Fruit fly (Drosophila melanogaster): ENCODE results near the gene Arglu1.
A peak's percentile ranks its signal among the peaks of the same experiment; 100 is the strongest.

The Arglu1 gene

dm6 chr2L:9949178-9950062, 11.5 kb upstream of the Arglu1 start (continued):
- TF ChIP-seq knrl (GFP tag; IDR thresholded peaks at IDR 0.05; ENCODE audit: partially characterized antibody) (no peak), pnt (GFP tag; optimal IDR thresholded peaks at IDR 0.05) (no peak), nom (GFP tag; optimal IDR thresholded peaks at IDR 0.05) (peak; percentile 60), Hey (tag; optimal IDR thresholded peaks at IDR 0.05) (no peak), so (GFP tag; IDR thresholded peaks at IDR 0.05) (no peak), Pdp1 (GFP tag; optimal IDR thresholded peaks at IDR 0.05) (peak in 1 of 2 experiments; percentile 36), CG2678 (tag; optimal IDR thresholded peaks at IDR 0.05) (peak; percentile 3), chinmo (GFP tag; IDR thresholded peaks at IDR 0.05; ENCODE audit: partially characterized antibody) (0 out of 4 replicates have a peak, but pooled peaks have one; percentile 6), gro (GFP tag; optimal IDR thresholded peaks at IDR 0.05) (peak; percentile 4), Taf1 (GFP tag; IDR thresholded peaks at IDR 0.05) (no peak), CG10543 (GFP tag; optimal IDR thresholded peaks at IDR 0.05) (peak; percentile 39), caup (GFP tag; optimal IDR thresholded peaks at IDR 0.05; ENCODE audit: severe bottlenecking) (no peak), exex (tag; optimal IDR thresholded peaks at IDR 0.05) (peak; percentile 88), sug (tag; optimal IDR thresholded peaks at IDR 0.05) (peak; percentile 65), bsh (GFP tag; optimal IDR thresholded peaks at IDR 0.05) (peak in 1 of 2 experiments; percentile 50)

- peak in 1 of 2 experiments; percentile 28 for TF ChIP-seq Hr78 (GFP tag; optimal IDR thresholded peaks at IDR 0.05)
- no peak for TF ChIP-seq Aef1 (GFP tag; IDR thresholded peaks at IDR 0.05)
- TF ChIP-seq Ets65A (GFP tag) = peak; percentile 55
- peak; percentile 16 for TF ChIP-seq Fer3 (tag; optimal IDR thresholded peaks at IDR 0.05)
- TF ChIP-seq stc (GFP tag; IDR thresholded peaks at IDR 0.05) = no peak
Measured at dm6 chr2L:9948520-9948858, 10.6 kb upstream of the Arglu1 start.

- TF ChIP-seq ranshi (GFP tag; IDR thresholded peaks at IDR 0.05) (no peak), Rfx (GFP tag; IDR thresholded peaks at IDR 0.05) (0 out of 2 replicates have a peak, but pooled peaks have one; percentile 13), sd (tag; optimal IDR thresholded peaks at IDR 0.05) (peak; percentile 88), slbo (GFP tag; IDR thresholded peaks at IDR 0.05) (no peak), grn (GFP tag; optimal IDR thresholded peaks at IDR 0.05) (peak; percentile 66), Hr78 (GFP tag; optimal IDR thresholded peaks at IDR 0.05) (peak in 1 of 2 experiments; percentile 77), CG18599 (GFP tag; optimal IDR thresholded peaks at IDR 0.05) (peak; percentile 8), Fer1 (GFP tag; optimal IDR thresholded peaks at IDR 0.05) (no peak), Hey (tag; optimal IDR thresholded peaks at IDR 0.05) (peak; percentile 53), Atf6 (GFP tag; IDR thresholded peaks at IDR 0.05) (0 out of 2 replicates have a peak, but pooled peaks have one; percentile 35), CG7839 (tag; optimal IDR thresholded peaks at IDR 0.05) (no peak), B-H2 (GFP tag; optimal IDR thresholded peaks at IDR 0.05) (peak; percentile 39), gcm (GFP tag; optimal IDR thresholded peaks at IDR 0.05) (no peak), CG12942 (GFP tag; optimal IDR thresholded peaks at IDR 0.05) (no peak), gsb-n (tag; optimal IDR thresholded peaks at IDR 0.05) (no peak), emc (GFP tag; optimal IDR thresholded peaks at IDR 0.05) (no peak), CG9932 (GFP tag; IDR thresholded peaks at IDR 0.05) (no peak), CG12155 (GFP tag; optimal IDR thresholded peaks at IDR 0.05) (no peak), CG3995 (GFP tag; optimal IDR thresholded peaks at IDR 0.05) (peak; percentile 13), sug (tag; optimal IDR thresholded peaks at IDR 0.05) (peak; percentile 59), tll (GFP tag; optimal IDR thresholded peaks at IDR 0.05) (no peak), CkIIα-i1 (GFP tag; IDR thresholded peaks at IDR 0.05) (no peak), pnt (GFP tag; optimal IDR thresholded peaks at IDR 0.05) (no peak), aop (GFP tag; IDR thresholded peaks at IDR 0.05) (no peak), Dip2 (GFP tag; IDR thresholded peaks at IDR 0.05) (no peak), CG8290 (GFP tag; optimal IDR thresholded peaks at IDR 0.05) (no peak), CG8290 (tag; optimal IDR thresholded peaks at IDR 0.05) (peak in 1 of 2 experiments; percentile 57), CG32767 (GFP tag; IDR thresholded peaks at IDR 0.05) (no peak)
Measured at dm6 chr2L:9947738-9948519, 10.0 kb upstream of the Arglu1 start.
